Worm (Caenorhabditis elegans): Measurements from ENCODE around the gene Y53F4B.62.

Y53F4B.62 gene

ce11 chrII:15130512-15130911 is at the start of gene Y53F4B.62:
Gene Y53F4B.62, minus strand, starts transcription at chrII:15130612.
- no peak for TF ChIP-seq akir-1 (GFP tag; optimal IDR thresholded peaks at IDR 0.05)
- no peak for TF ChIP-seq efl-1 (GFP tag; optimal IDR thresholded peaks at IDR 0.05)
- TF ChIP-seq B0336.3 (GFP tag; IDR thresholded peaks at IDR 0.05): no peak
- no peak for TF ChIP-seq sptf-2 (GFP tag; optimal IDR thresholded peaks at IDR 0.05)
- TF ChIP-seq rec-8 (tag; optimal IDR thresholded peaks at IDR 0.05): no peak
- no peak for TF ChIP-seq Y56A3A.18 (GFP tag; IDR thresholded peaks at IDR 0.05)
- TF ChIP-seq egl-18 (GFP tag; IDR thresholded peaks at IDR 0.05): no peak
- no peak for TF ChIP-seq dpff-1 (tag; optimal IDR thresholded peaks at IDR 0.05)
- no peak for TF ChIP-seq somi-1 (GFP tag; optimal IDR thresholded peaks at IDR 0.05)
- no peak for TF ChIP-seq lin-26 (GFP tag; IDR thresholded peaks at IDR 0.05)
- no peak for TF ChIP-seq rpc-1 (optimal IDR thresholded peaks at IDR 0.05)
- no peak for TF ChIP-seq rpc-1 (tag; optimal IDR thresholded peaks at IDR 0.05)
- no peak for TF ChIP-seq ztf-25 (GFP tag; IDR thresholded peaks at IDR 0.05)
- TF ChIP-seq madf-6 (GFP tag; IDR thresholded peaks at IDR 0.05): no peak
- no peak for TF ChIP-seq mes-4 (tag; optimal IDR thresholded peaks at IDR 0.05)
- no peak for TF ChIP-seq ceh-58 (GFP tag; IDR thresholded peaks at IDR 0.05)
- no peak for TF ChIP-seq let-526 (GFP tag; IDR thresholded peaks at IDR 0.05)
- TF ChIP-seq egl-44 (GFP tag; IDR thresholded peaks at IDR 0.05): no peak
- no peak for TF ChIP-seq bed-1 (GFP tag; IDR thresholded peaks at IDR 0.05)

- TF ChIP-seq Y67H2A.10 (GFP tag; conservative IDR thresholded peaks at IDR 0.05) (no peak), nhr-90 (tag; optimal IDR thresholded peaks at IDR 0.05) (no peak), D2030.7 (GFP tag; IDR thresholded peaks at IDR 0.05) (0 out of 2 replicates have a peak, but pooled peaks have one; percentile 23), ztf-25 (GFP tag; IDR thresholded peaks at IDR 0.05) (no peak), cebp-1 (GFP tag; IDR thresholded peaks at IDR 0.05) (no peak), cebp-1 (tag; optimal IDR thresholded peaks at IDR 0.05) (no peak)
Measured at ce11 chrII:15178494-15178893, 48.1 kb upstream of the Y53F4B.62 start, which contains the start of gene gst-32. Gene gst-32, minus strand, starts transcription at chrII:15178594.

ce11 chrII:15175643-15176042 is 45.2 kb upstream of the Y53F4B.62 start, which contains the start of gene Y53F4B.36:
Gene Y53F4B.36, plus strand, starts transcription at chrII:15175943.
- TF ChIP-seq dpl-1 (GFP tag; optimal IDR thresholded peaks at IDR 0.05): no peak
- no peak for TF ChIP-seq nhr-90 (tag; optimal IDR thresholded peaks at IDR 0.05)
- no peak for TF ChIP-seq F22D6.2 (tag; optimal IDR thresholded peaks at IDR 0.05)
- TF ChIP-seq xnd-1 (tag; optimal IDR thresholded peaks at IDR 0.05): no peak
- no peak for TF ChIP-seq hmg-1.2 (GFP tag; IDR thresholded peaks at IDR 0.05)
- TF ChIP-seq hlh-26 (GFP tag; conservative IDR thresholded peaks at IDR 0.05): no peak
- no peak for TF ChIP-seq unc-62 (GFP tag; optimal IDR thresholded peaks at IDR 0.05)
- no peak for TF ChIP-seq ceh-91 (GFP tag; IDR thresholded peaks at IDR 0.05)
- no peak for TF ChIP-seq nhr-27 (tag; optimal IDR thresholded peaks at IDR 0.05)
- TF ChIP-seq attf-6 (GFP tag; IDR thresholded peaks at IDR 0.05): no peak
- TF ChIP-seq Y53F4B.3 (GFP tag; IDR thresholded peaks at IDR 0.05): no peak

- TF ChIP-seq rcor-1 (GFP tag; IDR thresholded peaks at IDR 0.05): no peak
- no peak for TF ChIP-seq B0336.3 (GFP tag; IDR thresholded peaks at IDR 0.05)
- TF ChIP-seq fkh-3 (tag; optimal IDR thresholded peaks at IDR 0.05): no peak
- TF ChIP-seq nfya-2 (GFP tag; IDR thresholded peaks at IDR 0.05): no peak
- TF ChIP-seq Y67H2A.10 (GFP tag; conservative IDR thresholded peaks at IDR 0.05): no peak
- no peak for TF ChIP-seq atf-7 (tag; optimal IDR thresholded peaks at IDR 0.05)
- TF ChIP-seq madf-8 (GFP tag; conservative IDR thresholded peaks at IDR 0.05): no peak
- TF ChIP-seq sea-2 (GFP tag; IDR thresholded peaks at IDR 0.05): no peak
- no peak for TF ChIP-seq ztf-22 (GFP tag; optimal IDR thresholded peaks at IDR 0.05)
- no peak for TF ChIP-seq tbp1 (GFP tag; optimal IDR thresholded peaks at IDR 0.05)
Measured at ce11 chrII:15174915-15175548, 44.6 kb upstream of the Y53F4B.62 start, which contains the start of gene gst-31. Gene gst-31, minus strand, starts transcription at chrII:15174965.

Measured in whole organism, young adult.